Fruit fly (Drosophila melanogaster) whole organism: Measurements from ENCODE around the gene CG7173.

Experiments used
- Dll ChIP-seq: fragments of >200 bp; optimal IDR thresholded peaks from 2 replicates; lab custom pipeline; 2017
- EcR ChIP-seq, 2 experiments: fragments of >200 bp; optimal IDR thresholded peaks; 2 replicates each; lab custom pipeline; 2017; ENCODE audit warnings: missing biosample characterization in 2 of 2, missing genetic modification characterization in 2 of 2, missing genetic modification reagents in 2 of 2

- no peak for TF ChIP-seq EcR (GFP tag; optimal IDR thresholded peaks at IDR 0.05; lab: Kevin White, UChicago)
- no peak for TF ChIP-seq Dll
Observed at dm6 chr3L:21507955-21508354, 50.1 kb downstream of the CG7173 start.
